Fruit fly (Drosophila melanogaster): ENCODE measurements around the gene Pos.

DNA sequence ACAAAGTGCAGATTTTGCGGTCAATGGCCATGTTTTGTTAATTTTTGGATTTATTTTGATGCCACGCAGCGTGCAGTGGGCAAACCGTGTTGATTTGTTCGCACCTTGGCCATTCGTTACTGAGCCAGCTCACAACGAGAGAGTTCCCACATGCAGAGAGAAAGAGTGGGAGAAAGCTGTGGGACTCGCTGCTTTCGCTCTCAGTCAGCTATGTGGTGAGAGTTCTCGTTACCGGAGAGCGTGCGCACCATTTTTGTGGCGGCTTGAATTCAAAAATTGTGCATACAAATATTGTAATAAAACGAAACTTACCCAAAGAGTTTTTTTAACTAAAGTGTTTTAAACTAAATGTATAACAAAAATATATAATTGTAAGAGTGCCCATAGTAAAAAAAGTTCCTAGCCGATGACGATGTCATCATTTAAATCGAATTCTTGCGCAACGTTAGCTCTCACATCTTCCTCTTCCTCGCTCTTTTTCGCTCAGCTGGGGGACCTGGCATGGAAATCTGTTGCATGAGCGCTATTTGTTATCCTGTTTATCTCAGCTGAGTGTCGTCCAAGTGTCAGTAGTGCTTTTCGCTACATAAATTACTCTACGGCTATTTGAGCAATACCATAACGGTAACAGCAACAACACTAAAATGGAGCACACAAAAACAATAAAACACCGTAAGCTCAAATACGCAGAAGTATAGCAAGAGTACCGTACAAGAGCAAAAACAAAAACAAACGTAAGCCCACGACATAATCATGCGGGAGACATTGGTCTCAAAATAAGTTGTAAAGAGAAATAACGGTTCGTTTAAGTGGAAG is 22.5 kb upstream of the Pos start, which contains the start of gene heph:
- no peak for TF ChIP-seq CG1620 (GFP tag; optimal IDR thresholded peaks at IDR 0.05)
- no peak for TF ChIP-seq pad (GFP tag; optimal IDR thresholded peaks at IDR 0.05)
- TF ChIP-seq kay (GFP tag; ENCODE audit: borderline replicate concordance): no peak
- TF ChIP-seq Clk (GFP tag; optimal IDR thresholded peaks at IDR 0.05): no peak
- no peak for TF ChIP-seq CG5204 (GFP tag; optimal IDR thresholded peaks at IDR 0.05)
- TF ChIP-seq toe (GFP tag; optimal IDR thresholded peaks at IDR 0.05): no peak
- no peak for TF ChIP-seq Mnt (GFP tag; optimal IDR thresholded peaks at IDR 0.05)
- TF ChIP-seq Crg-1 (GFP tag; optimal IDR thresholded peaks at IDR 0.05): no peak
- no peak for TF ChIP-seq CG11617 (GFP tag; optimal IDR thresholded peaks at IDR 0.05)
- no peak for TF ChIP-seq cic (GFP tag; optimal IDR thresholded peaks at IDR 0.05)
- TF ChIP-seq bab1 (GFP tag; optimal IDR thresholded peaks at IDR 0.05): no peak
- no peak for TF ChIP-seq Hr96 (GFP tag; optimal IDR thresholded peaks at IDR 0.05)
- TF ChIP-seq tj (GFP tag; optimal IDR thresholded peaks at IDR 0.05): no peak
- TF ChIP-seq CG7101 (tag; optimal IDR thresholded peaks at IDR 0.05): no peak
